Worm (Caenorhabditis elegans) whole organism, L3 larva: ENCODE measurements around the gene K09H11.11.

Experiments used
- aly-2 ChIP-seq: fragments of 150-350 bp; optimal IDR thresholded peaks from 2 replicates; lab custom pipeline; 2014; ENCODE audit warnings: missing biosample characterization, missing genetic modification characterization
- ceh-16 ChIP-seq: sonication (generic microtip); optimal IDR thresholded peaks from 2 replicates; lab custom pipeline; 2017; ENCODE audit warnings: missing biosample characterization, missing genetic modification characterization
- ceh-28 ChIP-seq: fragments of 150-350 bp; optimal IDR thresholded peaks from 2 replicates; lab custom pipeline; 2014; ENCODE audit warnings: missing biosample characterization, missing genetic modification reagents, missing genetic modification characterization
- ceh-82 ChIP-seq: fragments of 150-350 bp; optimal IDR thresholded peaks from 2 replicates; lab custom pipeline; 2014; ENCODE audit warnings: missing biosample characterization, missing genetic modification characterization
- ceh-9 ChIP-seq: sonication (generic microtip); optimal IDR thresholded peaks from 2 replicates; lab custom pipeline; 2018; ENCODE audit warnings: missing biosample characterization, missing genetic modification characterization
- daf-12 ChIP-seq: fragments of 150-350 bp; optimal IDR thresholded peaks from 2 replicates; lab custom pipeline; 2014; ENCODE audit warnings: missing biosample characterization, missing genetic modification reagents, missing genetic modification characterization
- egl-27 ChIP-seq: sonication (generic microtip); optimal IDR thresholded peaks from 4 replicates; lab custom pipeline; 2017; ENCODE audit warnings: missing biosample characterization, missing genetic modification reagents, missing genetic modification characterization
- elt-1 ChIP-seq: fragments of 150-350 bp; optimal IDR thresholded peaks from 2 replicates; lab custom pipeline; 2014; ENCODE audit warnings: missing biosample characterization, missing genetic modification characterization
- elt-2 ChIP-seq: sonication (generic microtip); optimal IDR thresholded peaks from 2 replicates; lab custom pipeline; 2016; ENCODE audit warnings: missing genetic modification reagents, mild to moderate bottlenecking, missing genetic modification characterization, missing compliant biosample characterization
- elt-3 ChIP-seq, 3 experiments: fragments of 150-350 bp in 1 of 3; sonication (generic microtip) in 2 of 3; optimal IDR thresholded peaks; 2 replicates in 2 of 3; 4 replicates in 1 of 3; lab custom pipeline; 2014 to 2017; ENCODE audit warnings: missing biosample characterization in 3 of 3, missing genetic modification characterization in 3 of 3
- fkh-2 ChIP-seq: fragments of 150-350 bp; optimal IDR thresholded peaks from 2 replicates; lab custom pipeline; 2014; ENCODE audit warnings: missing biosample characterization, missing genetic modification reagents, missing genetic modification characterization
- fos-1 ChIP-seq: fragments of 150-350 bp; optimal IDR thresholded peaks from 2 replicates; lab custom pipeline; 2014; ENCODE audit warnings: missing biosample characterization, missing genetic modification characterization
- jun-1 ChIP-seq: fragments of 150-350 bp; optimal IDR thresholded peaks from 2 replicates; lab custom pipeline; 2014; ENCODE audit warnings: missing biosample characterization, missing genetic modification reagents, missing genetic modification characterization
- lin-15B ChIP-seq: fragments of 150-350 bp; optimal IDR thresholded peaks from 2 replicates; lab custom pipeline; 2014; ENCODE audit warnings: missing biosample characterization, missing genetic modification characterization
- lin-39 ChIP-seq: fragments of 150-350 bp; optimal IDR thresholded peaks from 2 replicates; lab custom pipeline; 2018; ENCODE audit warnings: missing biosample characterization, missing genetic modification reagents, missing genetic modification characterization
- lsy-12 ChIP-seq: sonication (generic microtip); optimal IDR thresholded peaks from 2 replicates; lab custom pipeline; 2016; ENCODE audit warnings: mild to moderate bottlenecking, missing genetic modification characterization, missing compliant biosample characterization
- mml-1 ChIP-seq: fragments of 150-350 bp; sonication (generic microtip); optimal IDR thresholded peaks from 3 replicates; lab custom pipeline; 2014; ENCODE audit warnings: missing biosample characterization, missing genetic modification characterization
- nfya-1 ChIP-seq: sonication (generic microtip); optimal IDR thresholded peaks from 2 replicates; lab custom pipeline; 2017; ENCODE audit warnings: missing genetic modification characterization, mild to moderate bottlenecking, missing compliant biosample characterization, antibody characterized with exemption, moderate library complexity; ENCODE audit not compliant: insufficient read depth
- nhr-11 ChIP-seq: fragments of 150-350 bp; optimal IDR thresholded peaks from 2 replicates; lab custom pipeline; 2014; ENCODE audit warnings: missing biosample characterization, missing genetic modification characterization
- nhr-12 ChIP-seq: fragments of 150-350 bp; optimal IDR thresholded peaks from 2 replicates; lab custom pipeline; 2014; ENCODE audit warnings: missing biosample characterization, missing genetic modification characterization
- nhr-23 ChIP-seq: fragments of 150-350 bp; optimal IDR thresholded peaks from 2 replicates; lab custom pipeline; 2014; ENCODE audit warnings: missing biosample characterization, missing genetic modification reagents, missing genetic modification characterization
- nhr-25 ChIP-seq: sonication (generic microtip); optimal IDR thresholded peaks from 2 replicates; lab custom pipeline; 2017; ENCODE audit warnings: missing biosample characterization, missing genetic modification characterization
- nhr-43 ChIP-seq: sonication (generic microtip); optimal IDR thresholded peaks from 2 replicates; lab custom pipeline; 2016; ENCODE audit warnings: mild to moderate bottlenecking, missing genetic modification characterization, missing compliant biosample characterization; ENCODE audit not compliant: poor library complexity, severe bottlenecking
- nhr-76 ChIP-seq: fragments of 150-350 bp; sonication (generic microtip); optimal IDR thresholded peaks from 5 replicates; lab custom pipeline; 2014; ENCODE audit warnings: missing biosample characterization, missing genetic modification characterization
- nhr-77 ChIP-seq: fragments of 150-350 bp; optimal IDR thresholded peaks from 2 replicates; lab custom pipeline; 2014; ENCODE audit warnings: missing biosample characterization, missing genetic modification characterization
- pha-4 ChIP-seq: fragments of 150-350 bp; optimal IDR thresholded peaks from 2 replicates; lab custom pipeline; 2014; ENCODE audit warnings: missing biosample characterization, missing genetic modification reagents, missing genetic modification characterization
- sea-2 ChIP-seq: fragments of 150-350 bp; sonication (generic microtip); optimal IDR thresholded peaks from 4 replicates; lab custom pipeline; 2014; ENCODE audit warnings: missing biosample characterization, missing genetic modification reagents, missing genetic modification characterization
- skn-1 ChIP-seq: fragments of 150-350 bp; optimal IDR thresholded peaks from 2 replicates; lab custom pipeline; 2014; ENCODE audit warnings: missing biosample characterization, missing genetic modification characterization
- snpc-4 ChIP-seq: fragments of 150-350 bp; optimal IDR thresholded peaks from 2 replicates; lab custom pipeline; 2014; ENCODE audit warnings: missing biosample characterization, missing genetic modification characterization
- unc-39 ChIP-seq: sonication (generic microtip); optimal IDR thresholded peaks from 4 replicates; lab custom pipeline; 2017; ENCODE audit warnings: missing biosample characterization, missing genetic modification characterization
- unc-62 ChIP-seq: fragments of 150-350 bp; sonication (generic microtip); optimal IDR thresholded peaks from 4 replicates; lab custom pipeline; 2014; ENCODE audit warnings: missing biosample characterization, missing genetic modification reagents, missing genetic modification characterization
- zag-1 ChIP-seq: fragments of 150-350 bp; optimal IDR thresholded peaks from 2 replicates; lab custom pipeline; 2014; ENCODE audit warnings: missing biosample characterization, missing genetic modification characterization
- ztf-11 ChIP-seq: fragments of 150-350 bp; optimal IDR thresholded peaks from 2 replicates; lab custom pipeline; 2014; ENCODE audit warnings: missing biosample characterization, missing genetic modification characterization
- ztf-4 ChIP-seq: fragments of 150-350 bp; optimal IDR thresholded peaks from 2 replicates; lab custom pipeline; 2014; ENCODE audit warnings: missing biosample characterization, missing genetic modification characterization

The K09H11.11 gene

ce11 chrV:5780713-5781360 is 25.8 kb upstream of the K09H11.11 start, which contains the start of gene F44E7.5 (continued):
- TF ChIP-seq ceh-16 (tag; lab: Kevin White, UChicago), result no peak
- TF ChIP-seq lsy-12 (tag; lab: Kevin White, UChicago), result no peak
- no peak for TF ChIP-seq ceh-82 (tag; lab: Kevin White, UChicago)
- no peak for TF ChIP-seq aly-2 (tag; lab: Kevin White, UChicago)
- TF ChIP-seq nfya-1, result peak; percentile 60
- peak; percentile 34 for TF ChIP-seq snpc-4 (tag; lab: Kevin White, UChicago)
- TF ChIP-seq nhr-76 (tag; lab: Kevin White, UChicago), result no peak
- no peak for TF ChIP-seq elt-1
- no peak for TF ChIP-seq fos-1
- TF ChIP-seq ceh-9 (tag; lab: Kevin White, UChicago), result no peak
- TF ChIP-seq zag-1, result no peak
- TF ChIP-seq mml-1 (tag; lab: Kevin White, UChicago), result no peak
- TF ChIP-seq lin-39 (tag; lab: Kevin White, UChicago), result no peak
- TF ChIP-seq skn-1 (tag; lab: Kevin White, UChicago), result peak; percentile 32
- TF ChIP-seq ztf-11 (tag; lab: Kevin White, UChicago), result no peak
- no peak for TF ChIP-seq nhr-77 (tag; lab: Kevin White, UChicago)
- no peak for TF ChIP-seq jun-1 (tag; lab: Kevin White, UChicago)
- TF ChIP-seq ztf-4, result no peak

- TF ChIP-seq elt-2 (tag; lab: Kevin White, UChicago) (no peak), nhr-11 (tag; lab: Kevin White, UChicago) (no peak), unc-62 (no peak), ceh-9 (tag; lab: Kevin White, UChicago) (no peak), ceh-82 (tag; lab: Kevin White, UChicago) (no peak), nhr-76 (tag; lab: Kevin White, UChicago) (no peak), nhr-77 (tag; lab: Kevin White, UChicago) (no peak), jun-1 (tag; lab: Kevin White, UChicago) (no peak), daf-12 (tag; lab: Kevin White, UChicago) (no peak), skn-1 (tag; lab: Kevin White, UChicago) (no peak), nhr-12 (no peak), pha-4 (tag; lab: Kevin White, UChicago) (no peak), sea-2 (no peak), elt-3 (tag; optimal IDR thresholded peaks at IDR 0.05; lab: Kevin White, UChicago) (no peak), ztf-11 (tag; lab: Kevin White, UChicago) (no peak)
These were observed 24.9 kb upstream of the K09H11.11 start for ce11 chrV:5779984-5780383.

- TF ChIP-seq lin-39 (tag; lab: Kevin White, UChicago) (peak; percentile 47), nhr-23 (tag; lab: Kevin White, UChicago) (peak; percentile 41), snpc-4 (tag; lab: Kevin White, UChicago) (peak; percentile 20), lin-15B (tag; lab: Kevin White, UChicago) (peak; percentile 76), pha-4 (tag; lab: Kevin White, UChicago) (peak; percentile 58), nhr-25 (peak; percentile 16), elt-2 (tag; lab: Kevin White, UChicago) (peak; percentile 21), nfya-1 (peak; percentile 58), ceh-28 (tag; lab: Kevin White, UChicago) (peak; percentile 26)
These were observed 21.9 kb upstream of the K09H11.11 start, which contains the start of gene F44E7.4 for ce11 chrV:5776941-5777340. Gene F44E7.4, minus strand, starts transcription at chrV:5776953.

- TF ChIP-seq lsy-12 (tag; lab: Kevin White, UChicago) (no peak), nhr-76 (tag; lab: Kevin White, UChicago) (no peak)
These were observed 19.1 kb upstream of the K09H11.11 start for ce11 chrV:5774137-5774536.

- TF ChIP-seq unc-62 (no peak), nhr-43 (no peak), nhr-25 (no peak), unc-39 (tag; lab: Kevin White, UChicago) (no peak), nfya-1 (no peak), egl-27 (tag; lab: Kevin White, UChicago) (no peak), lsy-12 (tag; lab: Kevin White, UChicago) (no peak), fkh-2 (no peak), aly-2 (tag; lab: Kevin White, UChicago) (no peak), nhr-12 (no peak)
These were observed 17.4 kb upstream of the K09H11.11 start for ce11 chrV:5772503-5772902.
